Worm (Caenorhabditis elegans): ENCODE data around the gene lgg-3.

Gene lgg-3

ce11 chrIII:5743084-5743483 is 45.3 kb upstream of the lgg-3 start, which contains the start of gene B0244.15:
Gene B0244.15, plus strand, starts transcription at chrIII:5743384.
- no peak for TF ChIP-seq let-607 (tag; optimal IDR thresholded peaks at IDR 0.05)
- TF ChIP-seq C17E4.6 (GFP tag; IDR thresholded peaks at IDR 0.05): no peak
- TF ChIP-seq hlh-12 (tag; optimal IDR thresholded peaks at IDR 0.05): no peak
- no peak for TF ChIP-seq tbx-9 (tag; optimal IDR thresholded peaks at IDR 0.05; ENCODE audit: borderline replicate concordance)
- no peak for TF ChIP-seq snpc-1.3 (tag; optimal IDR thresholded peaks at IDR 0.05; ENCODE audit: insufficient read depth)
- TF ChIP-seq lsl-1 (GFP tag; optimal IDR thresholded peaks at IDR 0.05): no peak
- TF ChIP-seq sptf-2 (GFP tag; optimal IDR thresholded peaks at IDR 0.05): no peak
- no peak for TF ChIP-seq hmg-20 (GFP tag; IDR thresholded peaks at IDR 0.05)
- no peak for TF ChIP-seq atf-7 (tag; optimal IDR thresholded peaks at IDR 0.05)
- no peak for TF ChIP-seq attf-3 (GFP tag; conservative IDR thresholded peaks at IDR 0.05)
- no peak for TF ChIP-seq F37B4.10 (GFP tag; IDR thresholded peaks at IDR 0.05)
- TF ChIP-seq ztf-6 (GFP tag; IDR thresholded peaks at IDR 0.05): no peak
- TF ChIP-seq akir-1 (GFP tag; optimal IDR thresholded peaks at IDR 0.05): no peak
- no peak for TF ChIP-seq F57A8.1 (GFP tag; optimal IDR thresholded peaks at IDR 0.05)
- TF ChIP-seq somi-1 (GFP tag; optimal IDR thresholded peaks at IDR 0.05): no peak
- TF ChIP-seq tlf-1 (GFP tag; optimal IDR thresholded peaks at IDR 0.05): no peak
- TF ChIP-seq F33H1.4 (GFP tag; IDR thresholded peaks at IDR 0.05): no peak
- TF ChIP-seq lin-40 (tag; optimal IDR thresholded peaks at IDR 0.05): no peak

- TF ChIP-seq F22D6.2 (tag; optimal IDR thresholded peaks at IDR 0.05) (no peak), attf-5 (GFP tag; optimal IDR thresholded peaks at IDR 0.05) (no peak), Y56A3A.18 (GFP tag; IDR thresholded peaks at IDR 0.05) (no peak), ceh-79 (tag; optimal IDR thresholded peaks at IDR 0.05) (no peak), ztf-25 (GFP tag; IDR thresholded peaks at IDR 0.05) (no peak), F33H1.4 (GFP tag; IDR thresholded peaks at IDR 0.05) (no peak)
Observed at ce11 chrIII:5740666-5741065, 42.9 kb upstream of the lgg-3 start, which contains the start of gene B0244.16. Gene B0244.16, plus strand, starts transcription at chrIII:5740966.

ce11 chrIII:5737708-5738107 is 39.9 kb upstream of the lgg-3 start, which contains the start of gene B0244.6:
Gene B0244.6, plus strand, starts transcription at chrIII:5738008.
- TF ChIP-seq T26A5.8 (tag; optimal IDR thresholded peaks at IDR 0.05): no peak
- TF ChIP-seq cebp-2 (GFP tag; IDR thresholded peaks at IDR 0.05): no peak
- TF ChIP-seq attf-3 (GFP tag; conservative IDR thresholded peaks at IDR 0.05): no peak
- no peak for TF ChIP-seq ceh-27 (GFP tag; optimal IDR thresholded peaks at IDR 0.05)
- no peak for TF ChIP-seq aptf-2 (GFP tag; conservative IDR thresholded peaks at IDR 0.05)
- TF ChIP-seq Y56A3A.18 (GFP tag; IDR thresholded peaks at IDR 0.05): no peak
- TF ChIP-seq ztf-6 (GFP tag; IDR thresholded peaks at IDR 0.05): no peak

ce11 chrIII:5734905-5735304 is 37.1 kb upstream of the lgg-3 start, which contains the start of gene B0244.10:
Gene B0244.10, plus strand, starts transcription at chrIII:5735158.
- no peak for TF ChIP-seq ztf-3 (GFP tag; optimal IDR thresholded peaks at IDR 0.05)
- TF ChIP-seq ama-1 (optimal IDR thresholded peaks at IDR 0.05): no peak
- TF ChIP-seq ama-1 (GFP tag; optimal IDR thresholded peaks at IDR 0.05): no peak
- no peak for TF ChIP-seq F39B2.1 (GFP tag; IDR thresholded peaks at IDR 0.05)
- TF ChIP-seq T07F8.4 (tag; optimal IDR thresholded peaks at IDR 0.05): no peak
- TF ChIP-seq nhr-80 (tag; optimal IDR thresholded peaks at IDR 0.05): peak; percentile 49
- TF ChIP-seq fkh-3 (tag; optimal IDR thresholded peaks at IDR 0.05): no peak
- no peak for TF ChIP-seq egl-18 (GFP tag; IDR thresholded peaks at IDR 0.05)
- no peak for TF ChIP-seq nfyb-1 (GFP tag; IDR thresholded peaks at IDR 0.05)

All from whole organism, young adult.